Worm (Caenorhabditis elegans) whole organism, young adult: ENCODE data around the gene srd-45.

Experiments used
- akir-1 ChIP-seq: fragments of 200-800 bp; sonication (Bioruptor generic); optimal IDR thresholded peaks from 2 replicates; lab custom pipeline; 2018; ENCODE audit warnings: mild to moderate bottlenecking, missing genetic modification characterization, moderate library complexity, missing compliant biosample characterization
- egrh-3 ChIP-seq: fragments of 200-800 bp; sonication (Bioruptor generic); IDR thresholded peaks from 2 replicates; pipeline ENCODE4 v1.3.6; 2022; ENCODE audit warnings: missing genetic modification reagents, missing genetic modification characterization, missing compliant biosample characterization
- lsy-27 ChIP-seq: sonication (generic microtip); optimal IDR thresholded peaks from 2 replicates; lab custom pipeline; 2017; ENCODE audit warnings: missing genetic modification characterization, mild to moderate bottlenecking, missing compliant biosample characterization, antibody characterized with exemption, missing genotype, borderline replicate concordance; ENCODE audit not compliant: insufficient read depth
- madf-6 ChIP-seq: fragments of 200-800 bp; sonication (Bioruptor generic); IDR thresholded peaks from 2 replicates; pipeline ENCODE4 v1.3.6; 2022; ENCODE audit warnings: missing genetic modification reagents, missing genetic modification characterization, missing compliant biosample characterization
- repo-1 ChIP-seq: sonication (generic microtip); optimal IDR thresholded peaks from 2 replicates; lab custom pipeline; 2017; ENCODE audit warnings: mild to moderate bottlenecking, missing genetic modification characterization, missing compliant biosample characterization
- snpc-1.3 ChIP-seq: sonication (generic microtip); optimal IDR thresholded peaks from 2 replicates; lab custom pipeline; 2017; ENCODE audit warnings: missing genetic modification characterization, mild to moderate bottlenecking, missing compliant biosample characterization, antibody characterized with exemption, moderate library complexity, missing genotype, missing genetic modification reagents; ENCODE audit not compliant: insufficient read depth
- unc-130 ChIP-seq: sonication (generic microtip); optimal IDR thresholded peaks from 2 replicates; lab custom pipeline; 2016; ENCODE audit warnings: missing genetic modification reagents, missing genetic modification characterization, missing compliant biosample characterization
- unc-62 ChIP-seq: fragments of 150-350 bp; optimal IDR thresholded peaks from 2 replicates; lab custom pipeline; 2014; ENCODE audit warnings: missing biosample characterization, missing genetic modification reagents, missing genetic modification characterization

- TF ChIP-seq madf-6 (peak; percentile 61; the same call in 1 of the 2 replicates), snpc-1.3 (tag; lab: Kevin White, UChicago) (no peak), egrh-3 (GFP tag; lab: Robert Waterston, UW) (no peak), unc-130 (GFP tag; lab: Kevin White, UChicago) (no peak), lsy-27 (tag; lab: Kevin White, UChicago) (no peak), unc-62 (no peak), repo-1 (tag; lab: Kevin White, UChicago) (no peak), akir-1 (no peak)
Observed at ce11 chrX:12365388-12365787, 36.6 kb downstream of the srd-45 start, which contains the start of gene F19H6.4.
